Worm (Caenorhabditis elegans): ENCODE results near the gene cogc-4.
"Not testable (repeated sequence)": the region's sequence is repeated elsewhere in the genome, so short reads cannot be mapped to it uniquely, and the experiment has no call there.

cogc-4 gene

DNA sequence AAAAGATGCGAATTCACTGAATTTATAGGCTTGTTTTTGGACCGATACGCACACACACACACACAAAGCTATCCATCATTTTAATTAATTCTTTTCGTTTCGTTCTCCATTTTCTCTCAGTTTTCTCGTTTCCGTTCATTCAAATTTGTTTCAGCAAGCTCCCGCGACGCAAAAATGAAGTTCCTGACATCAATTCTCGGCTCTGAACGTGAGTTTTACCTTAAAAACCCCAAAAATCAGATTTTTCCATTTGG is 35.0 kb downstream of the cogc-4 start, which contains the start of gene Y51H7C.3:
Gene Y51H7C.3 (plus strand): TSS at position 155 of the 254 bp plus-strand sequence.
- TF ChIP-seq fkh-10 (GFP tag; optimal IDR thresholded peaks at IDR 0.05) (no peak), ceh-44 (GFP tag; IDR thresholded peaks at IDR 0.05) (no peak), nhr-48 (tag; optimal IDR thresholded peaks at IDR 0.05) (no peak)

DNA sequence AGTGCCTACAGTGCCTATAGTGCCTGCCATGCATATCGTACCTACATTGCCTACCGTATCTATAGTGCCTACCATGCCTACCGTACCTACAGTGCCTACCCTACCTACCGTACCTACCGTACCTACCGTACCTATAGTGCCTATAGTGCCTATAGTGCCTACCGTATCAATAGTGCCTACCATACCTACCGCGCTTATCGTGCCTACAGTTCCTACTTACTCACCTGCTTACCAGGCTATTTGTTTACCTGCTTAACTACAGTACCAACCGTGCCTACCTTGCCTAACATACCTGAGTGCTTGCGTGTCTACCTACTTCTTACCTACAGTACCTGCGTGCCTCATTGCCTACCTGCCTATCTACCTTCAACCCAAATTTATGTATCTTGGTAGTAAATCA is 38.2 kb downstream of the cogc-4 start:
- peak; percentile 52 for TF ChIP-seq aha-1 (tag)
- peak in 1 of 2 experiments; percentile 78 for TF ChIP-seq unc-62 (GFP tag; optimal IDR thresholded peaks at IDR 0.05 in 1 of 2)
- no peak for TF ChIP-seq unc-62 (tag; optimal IDR thresholded peaks at IDR 0.05)
- no peak for TF ChIP-seq arid-1 (GFP tag; conservative IDR thresholded peaks at IDR 0.05)

DNA sequence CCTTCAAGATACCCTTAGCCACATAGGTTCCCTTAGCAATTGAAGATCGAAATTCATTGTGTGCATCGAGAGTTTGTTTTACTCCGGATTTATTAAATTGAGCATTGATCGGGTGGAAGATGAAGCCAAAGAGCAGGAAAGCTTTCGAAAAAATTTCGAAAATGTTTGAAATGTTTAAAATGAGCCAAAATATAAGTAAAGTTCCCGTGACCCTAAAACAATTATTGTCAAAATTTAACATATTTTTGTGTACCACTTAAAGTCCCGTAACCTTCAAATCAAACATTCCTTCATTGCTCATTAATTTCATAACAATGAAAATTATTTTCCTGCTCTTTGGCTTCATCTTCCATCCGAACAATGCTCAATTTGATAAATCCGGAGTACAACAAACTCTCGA is 41.7 kb downstream of the cogc-4 start, which contains the start of gene scl-17:
Gene scl-17 (plus strand): TSS at position 301 of the 400 bp plus-strand sequence.
- TF ChIP-seq dpl-1 (GFP tag; optimal IDR thresholded peaks at IDR 0.05) (no peak), nhr-41 (GFP tag; IDR thresholded peaks at IDR 0.05) (no peak), F26F4.8 (GFP tag; conservative IDR thresholded peaks at IDR 0.05) (no peak), mdl-1 (tag; optimal IDR thresholded peaks at IDR 0.05) (no peak), nhr-25 (tag; optimal IDR thresholded peaks at IDR 0.05; ENCODE audit: borderline replicate concordance, insufficient read depth) (no peak), sdz-12 (GFP tag; optimal IDR thresholded peaks at IDR 0.05) (no peak), R02D3.7 (tag; optimal IDR thresholded peaks at IDR 0.05) (no peak), hmg-1.1 (GFP tag; IDR thresholded peaks at IDR 0.05) (no peak), T20F7.1 (GFP tag; optimal IDR thresholded peaks at IDR 0.05) (no peak), dve-1 (tag; optimal IDR thresholded peaks at IDR 0.05; ENCODE audit: insufficient read depth) (no peak), lin-1 (GFP tag; IDR thresholded peaks at IDR 0.05) (no peak), nhr-237 (tag; optimal IDR thresholded peaks at IDR 0.05) (no peak), php-3 (GFP tag; IDR thresholded peaks at IDR 0.05) (no peak), lin-38 (GFP tag; IDR thresholded peaks at IDR 0.05) (no peak), nhr-42 (GFP tag; IDR thresholded peaks at IDR 0.05) (no peak), ZK337.2 (GFP tag; IDR thresholded peaks at IDR 0.05) (no peak)

DNA sequence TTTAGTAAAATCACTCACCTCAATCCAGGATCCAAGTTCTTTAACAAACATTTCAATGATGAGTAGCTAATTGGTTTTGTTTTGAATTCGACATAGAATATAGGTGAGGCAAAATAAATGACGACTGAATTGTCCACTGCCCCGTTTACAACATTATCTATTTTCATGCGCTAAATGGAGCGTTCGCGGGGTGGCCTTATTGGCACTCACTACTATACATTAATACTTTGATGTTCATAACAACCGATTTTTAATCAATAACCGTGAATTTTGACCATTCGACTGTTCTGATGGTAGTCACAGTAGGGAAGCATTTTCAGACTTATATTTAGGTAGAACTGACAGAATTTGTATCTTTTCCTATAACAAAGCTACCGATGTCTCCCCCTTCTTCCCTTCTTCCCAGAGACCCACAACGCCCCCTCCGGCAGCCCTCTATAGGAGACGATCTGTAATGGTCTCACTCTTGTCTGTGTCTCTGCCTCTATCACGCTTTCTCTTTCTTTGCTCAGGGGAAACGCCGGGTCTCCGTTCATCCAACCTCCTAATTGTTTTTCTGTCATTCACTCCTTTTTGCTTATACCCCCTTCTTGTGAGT is 43.6 kb downstream of the cogc-4 start, which contains the start of gene Y51H7C.12:
Gene Y51H7C.12 (minus strand): TSS at position 51 of the 598 bp plus-strand sequence.
- peak in 1 of 2 experiments; percentile 84 for TF ChIP-seq unc-62 (GFP tag; optimal IDR thresholded peaks at IDR 0.05 in 1 of 2)
- TF ChIP-seq unc-62 (tag; optimal IDR thresholded peaks at IDR 0.05) = not testable (repeated sequence)

DNA sequence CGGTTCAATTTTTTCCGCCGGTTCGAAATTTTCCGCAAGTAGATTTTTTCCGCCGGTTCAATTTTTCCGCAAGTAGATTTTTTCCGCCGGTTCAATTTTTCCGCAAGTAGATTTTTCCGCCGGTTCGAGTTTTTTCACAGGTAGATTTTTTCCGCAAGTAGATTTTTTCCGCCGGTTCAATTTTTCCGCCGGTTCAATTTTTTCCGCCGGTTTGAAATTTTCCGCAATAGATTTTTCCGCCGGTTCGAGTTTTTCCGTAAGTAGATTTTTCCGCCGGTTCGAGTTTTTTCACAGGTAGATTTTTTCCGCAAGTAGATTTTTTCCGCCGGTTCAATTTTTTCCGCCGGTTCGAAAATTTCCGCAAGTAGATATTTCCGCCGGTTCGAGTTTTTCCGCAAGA is 48.7 kb downstream of the cogc-4 start:
- 0 out of 2 replicates have a peak, but pooled peaks have one; percentile 63 for TF ChIP-seq saeg-2 (GFP tag; IDR thresholded peaks at IDR 0.05)
- peak; percentile 49; the same call in 1 of the 2 replicates for TF ChIP-seq php-3 (GFP tag; IDR thresholded peaks at IDR 0.05)
- 0 out of 2 replicates have a peak, but pooled peaks have one; percentile 44 for TF ChIP-seq Y105C5A.15 (GFP tag; IDR thresholded peaks at IDR 0.05)
- peak; percentile 45; the same call in 1 of the 2 replicates for TF ChIP-seq madf-9 (GFP tag; conservative IDR thresholded peaks at IDR 0.05)
- 0 out of 2 replicates have a peak, but pooled peaks have one; percentile 24 for TF ChIP-seq mxl-2 (GFP tag; conservative IDR thresholded peaks at IDR 0.05)
- TF ChIP-seq ceh-44 (GFP tag; IDR thresholded peaks at IDR 0.05) = 0 out of 2 replicates have a peak, but pooled peaks have one; percentile 20
- peak; percentile 55; the same call in 1 of the 2 replicates for TF ChIP-seq dmd-8 (GFP tag; IDR thresholded peaks at IDR 0.05)
- 0 out of 2 replicates have a peak, but pooled peaks have one; percentile 52 for TF ChIP-seq egl-43 (GFP tag; IDR thresholded peaks at IDR 0.05)
- 0 out of 2 replicates have a peak, but pooled peaks have one; percentile 73 for TF ChIP-seq Y75B8A.6 (GFP tag; IDR thresholded peaks at IDR 0.05)
- TF ChIP-seq zfp-3 (GFP tag; conservative IDR thresholded peaks at IDR 0.05) = 0 out of 2 replicates have a peak, but pooled peaks have one; percentile 44
- TF ChIP-seq vab-7 (GFP tag; IDR thresholded peaks at IDR 0.05) = 0 out of 2 replicates have a peak, but pooled peaks have one; percentile 50
- peak; percentile 34; the same call in 1 of the 2 replicates for TF ChIP-seq Y48G9A.11 (GFP tag; IDR thresholded peaks at IDR 0.05)
- peak; percentile 77 for TF ChIP-seq F26F4.8 (GFP tag; conservative IDR thresholded peaks at IDR 0.05)
- TF ChIP-seq hmg-1.1 (GFP tag; IDR thresholded peaks at IDR 0.05) = 0 out of 2 replicates have a peak, but pooled peaks have one; percentile 18
- TF ChIP-seq tag-97 (GFP tag; IDR thresholded peaks at IDR 0.05) = peak; percentile 68; the same call in 1 of the 2 replicates

All from whole organism, L4 larva.